Worm (Caenorhabditis elegans) whole organism, L2 larva: ENCODE measurements around the gene far-5.

Experiments used
- aly-2 ChIP-seq: fragments of 150-350 bp; optimal IDR thresholded peaks from 2 replicates; lab custom pipeline; 2014; ENCODE audit warnings: missing biosample characterization, missing genetic modification characterization
- ceh-82 ChIP-seq: fragments of 150-350 bp; optimal IDR thresholded peaks from 2 replicates; lab custom pipeline; 2014; ENCODE audit warnings: missing biosample characterization, missing genetic modification characterization
- nhr-23 ChIP-seq: fragments of 150-350 bp; optimal IDR thresholded peaks from 2 replicates; lab custom pipeline; 2014; ENCODE audit warnings: missing biosample characterization, missing genetic modification reagents, missing genetic modification characterization
- sma-3 ChIP-seq: sonication (generic microtip); optimal IDR thresholded peaks from 2 replicates; lab custom pipeline; 2016; ENCODE audit warnings: missing genetic modification reagents, missing genetic modification characterization, missing compliant biosample characterization
- zag-1 ChIP-seq: fragments of 150-350 bp; optimal IDR thresholded peaks from 2 replicates; lab custom pipeline; 2014; ENCODE audit warnings: missing biosample characterization, missing genetic modification characterization

- no peak for TF ChIP-seq zag-1 (tag; lab: Kevin White, UChicago)
- TF ChIP-seq aly-2 (tag; lab: Kevin White, UChicago), result no peak
- TF ChIP-seq ceh-82 (tag; lab: Kevin White, UChicago), result no peak
- no peak for TF ChIP-seq sma-3 (GFP tag; lab: Kevin White, UChicago)
- TF ChIP-seq nhr-23, result no peak
These were observed 11.4 kb downstream of the far-5 start for ce11 chrV:13006754-13007153.
